Worm (Caenorhabditis elegans) whole organism, L2 larva: ENCODE measurements around the gene C26H9A.4.

Experiments used
- C34F6.9 ChIP-seq: fragments of 150-350 bp; optimal IDR thresholded peaks from 2 replicates; lab custom pipeline; 2014; ENCODE audit warnings: missing biosample characterization, missing genetic modification characterization
- F13H6.1 ChIP-seq: sonication (generic microtip); optimal IDR thresholded peaks from 2 replicates; lab custom pipeline; 2016; ENCODE audit warnings: missing genetic modification characterization, missing compliant biosample characterization
- R02D3.7 ChIP-seq: fragments of 150-350 bp; optimal IDR thresholded peaks from 2 replicates; lab custom pipeline; 2014; ENCODE audit warnings: missing biosample characterization, missing genetic modification characterization
- Y55F3AM.14 ChIP-seq: fragments of 200-800 bp; sonication (Bioruptor generic); optimal IDR thresholded peaks from 2 replicates; lab custom pipeline; 2018; ENCODE audit warnings: mild to moderate bottlenecking, missing genetic modification characterization, missing compliant biosample characterization
- alr-1 ChIP-seq: fragments of 150-350 bp; optimal IDR thresholded peaks from 2 replicates; lab custom pipeline; 2014; ENCODE audit warnings: missing biosample characterization, missing genetic modification characterization
- aly-2 ChIP-seq: fragments of 150-350 bp; optimal IDR thresholded peaks from 2 replicates; lab custom pipeline; 2014; ENCODE audit warnings: missing biosample characterization, missing genetic modification characterization
- ama-1 ChIP-seq: fragments of 150-350 bp; optimal IDR thresholded peaks from 2 replicates; lab custom pipeline; 2018; ENCODE audit warnings: inconsistent platforms
- ceh-82 ChIP-seq: fragments of 150-350 bp; optimal IDR thresholded peaks from 2 replicates; lab custom pipeline; 2014; ENCODE audit warnings: missing biosample characterization, missing genetic modification characterization
- dmd-4 ChIP-seq: sonication (generic microtip); optimal IDR thresholded peaks from 2 replicates; lab custom pipeline; 2017; ENCODE audit warnings: missing biosample characterization, missing genetic modification characterization
- fos-1 ChIP-seq: fragments of 150-350 bp; optimal IDR thresholded peaks from 2 replicates; lab custom pipeline; 2014; ENCODE audit warnings: missing biosample characterization, missing genetic modification characterization
- gmeb-1 ChIP-seq: fragments of 150-350 bp; optimal IDR thresholded peaks from 2 replicates; lab custom pipeline; 2014; ENCODE audit warnings: missing biosample characterization, missing genetic modification characterization
- lin-11 ChIP-seq: fragments of 150-350 bp; sonication (generic microtip); optimal IDR thresholded peaks from 2 replicates; lab custom pipeline; 2014; ENCODE audit warnings: missing biosample characterization, missing genetic modification characterization, inconsistent platforms, mixed read lengths
- lin-13 ChIP-seq: fragments of 150-350 bp; optimal IDR thresholded peaks from 2 replicates; lab custom pipeline; 2014; ENCODE audit warnings: missing biosample characterization, missing genetic modification reagents, missing genetic modification characterization
- lsy-2 ChIP-seq, 2 experiments: fragments of 150-350 bp in 1 of 2; sonication (generic microtip) in 1 of 2; optimal IDR thresholded peaks; 2 replicates each; lab custom pipeline; 2014 to 2017; ENCODE audit warnings: missing biosample characterization in 2 of 2, missing genetic modification characterization in 2 of 2
- mab-5 ChIP-seq: fragments of 150-350 bp; optimal IDR thresholded peaks from 2 replicates; lab custom pipeline; 2014; ENCODE audit warnings: missing biosample characterization, missing genetic modification characterization
- mbf-1 ChIP-seq: sonication (generic microtip); optimal IDR thresholded peaks from 2 replicates; lab custom pipeline; 2017; ENCODE audit warnings: missing biosample characterization, missing genetic modification characterization
- mdl-1 ChIP-seq, 2 experiments: fragments of 150-350 bp in 1 of 2; sonication (generic microtip) in 1 of 2; optimal IDR thresholded peaks; 2 replicates each; lab custom pipeline; 2017; ENCODE audit warnings: missing biosample characterization in 2 of 2, missing genetic modification characterization in 2 of 2
- nhr-10 ChIP-seq: sonication (generic microtip); optimal IDR thresholded peaks from 2 replicates; lab custom pipeline; 2017; ENCODE audit warnings: missing biosample characterization, missing genetic modification characterization
- nhr-129 ChIP-seq: fragments of 150-350 bp; optimal IDR thresholded peaks from 2 replicates; lab custom pipeline; 2014; ENCODE audit warnings: missing biosample characterization, missing genetic modification characterization
- nhr-21 ChIP-seq: fragments of 150-350 bp; optimal IDR thresholded peaks from 2 replicates; lab custom pipeline; 2014; ENCODE audit warnings: missing biosample characterization, missing genetic modification characterization
- nhr-23 ChIP-seq: fragments of 150-350 bp; optimal IDR thresholded peaks from 2 replicates; lab custom pipeline; 2014; ENCODE audit warnings: missing biosample characterization, missing genetic modification reagents, missing genetic modification characterization
- nhr-237 ChIP-seq: fragments of 150-350 bp; optimal IDR thresholded peaks from 2 replicates; lab custom pipeline; 2014; ENCODE audit warnings: missing biosample characterization, missing genetic modification characterization
- nhr-6 ChIP-seq: fragments of 150-350 bp; optimal IDR thresholded peaks from 2 replicates; lab custom pipeline; 2014; ENCODE audit warnings: missing biosample characterization, missing genetic modification characterization
- sem-4 ChIP-seq: fragments of 150-350 bp; optimal IDR thresholded peaks from 2 replicates; lab custom pipeline; 2014; ENCODE audit warnings: missing biosample characterization, missing genetic modification reagents, missing genetic modification characterization
- skn-1 ChIP-seq: sonication (generic microtip); optimal IDR thresholded peaks from 2 replicates; lab custom pipeline; 2017; ENCODE audit warnings: missing biosample characterization, missing genetic modification characterization
- sma-9 ChIP-seq, 2 experiments: fragments of 150-350 bp in 1 of 2; sonication (generic microtip) in 1 of 2; optimal IDR thresholded peaks; 2 replicates each; lab custom pipeline; 2014 to 2016; ENCODE audit warnings: missing genetic modification characterization in 2 of 2, mild to moderate bottlenecking in 1 of 2, missing biosample characterization in 1 of 2, missing compliant biosample characterization in 1 of 2, missing genetic modification reagents in 1 of 2, moderate library complexity in 1 of 2
- snpc-4 ChIP-seq: fragments of 150-350 bp; optimal IDR thresholded peaks from 2 replicates; lab custom pipeline; 2014; ENCODE audit warnings: missing biosample characterization, missing genetic modification characterization
- unc-55 ChIP-seq: fragments of 150-350 bp; sonication (generic microtip); optimal IDR thresholded peaks from 3 replicates; lab custom pipeline; 2014; ENCODE audit warnings: missing biosample characterization, missing genetic modification reagents, missing genetic modification characterization
- unc-62 ChIP-seq: fragments of 150-350 bp; optimal IDR thresholded peaks from 2 replicates; lab custom pipeline; 2014; ENCODE audit warnings: missing biosample characterization, missing genetic modification reagents, missing genetic modification characterization
- ztf-4 ChIP-seq: fragments of 150-350 bp; optimal IDR thresholded peaks from 2 replicates; lab custom pipeline; 2014; ENCODE audit warnings: missing biosample characterization, missing genetic modification characterization

Gene C26H9A.4

DNA sequence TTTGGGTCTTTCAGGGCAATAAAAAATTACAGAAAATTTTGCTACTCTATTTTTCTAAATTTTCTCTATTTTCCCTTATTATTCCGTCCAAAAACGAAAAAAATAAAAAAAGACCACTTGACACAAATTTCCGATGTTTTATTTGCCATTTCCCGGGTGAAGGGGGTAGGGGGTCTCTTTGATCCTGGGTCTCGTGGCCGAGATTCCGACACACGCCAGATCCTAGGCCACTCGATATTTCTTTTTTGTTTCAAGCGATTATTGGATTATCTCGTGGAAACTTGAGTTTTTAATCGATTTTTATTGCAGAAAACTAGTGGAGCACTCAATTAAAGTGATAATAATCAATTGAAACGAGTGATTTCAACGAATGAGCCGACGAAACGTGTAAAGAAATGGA is at the start of gene C26H9A.4, which contains the start of gene wdfy-3:
TSS of gene C26H9A.4 (plus strand) at position 317 of the 400 bp plus-strand sequence.
TSS of gene wdfy-3 (plus strand) at position 308 of the 400 bp plus-strand sequence.
- TF ChIP-seq nhr-23 (tag; lab: Kevin White, UChicago) (no peak), C34F6.9 (tag; lab: Kevin White, UChicago) (peak; percentile 18), unc-55 (GFP tag; lab: Kevin White, UChicago) (peak; percentile 25), sma-9 (GFP tag; optimal IDR thresholded peaks at IDR 0.05; lab: Kevin White, UChicago) (no peak), sma-9 (tag; optimal IDR thresholded peaks at IDR 0.05; lab: Kevin White, UChicago) (no peak)

DNA sequence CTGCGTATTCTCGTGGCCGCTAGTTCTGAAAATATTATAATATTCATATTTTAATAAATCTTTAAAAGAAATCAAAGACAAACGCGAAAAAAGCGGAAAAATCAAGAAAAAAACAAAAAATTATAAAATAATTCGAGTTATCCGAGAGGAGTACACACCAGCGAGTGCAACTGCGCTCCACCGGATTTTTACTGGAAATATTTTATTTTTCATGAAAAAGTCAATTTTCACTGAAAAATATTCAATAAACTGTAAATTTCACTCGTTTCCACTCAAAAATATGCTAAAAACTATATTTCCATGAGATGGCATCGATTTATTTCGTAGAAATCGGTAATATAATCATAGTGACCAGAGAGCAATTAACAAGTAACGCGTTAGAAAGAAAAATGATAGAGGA is 47.8 kb upstream of the C26H9A.4 start, which contains the start of gene Y55D9A.2:
TSS of gene Y55D9A.2 (minus strand) at position 31 of the 400 bp plus-strand sequence.
- TF ChIP-seq R02D3.7 = no peak
- no peak for TF ChIP-seq mbf-1 (tag; lab: Kevin White, UChicago)
- TF ChIP-seq gmeb-1 (tag; lab: Kevin White, UChicago) = peak; percentile 63
- peak; percentile 46 for TF ChIP-seq unc-55 (GFP tag; lab: Kevin White, UChicago)
- peak in 1 of 2 experiments; percentile 67 for TF ChIP-seq lsy-2 (tag; optimal IDR thresholded peaks at IDR 0.05; lab: Kevin White, UChicago)
- TF ChIP-seq C34F6.9 (tag; lab: Kevin White, UChicago) = peak; percentile 50
- no peak for TF ChIP-seq nhr-6 (tag; lab: Kevin White, UChicago)
- peak; percentile 29 for TF ChIP-seq fos-1 (tag; lab: Kevin White, UChicago)

ce11 chrIV:12614624-12615023 is 38.6 kb upstream of the C26H9A.4 start, which contains the start of gene efa-6:
Gene efa-6 (minus strand): TSS chrIV:12614724.
- TF ChIP-seq ceh-82 (no peak), nhr-21 (no peak), sem-4 (tag; lab: Kevin White, UChicago) (no peak), mdl-1 (tag; optimal IDR thresholded peaks at IDR 0.05; lab: Kevin White, UChicago) (no peak), aly-2 (no peak), nhr-129 (tag; lab: Kevin White, UChicago) (no peak), mbf-1 (tag; lab: Kevin White, UChicago) (no peak)

- TF ChIP-seq nhr-129 (tag; lab: Kevin White, UChicago) (peak; percentile 33), alr-1 (tag; lab: Kevin White, UChicago) (no peak), sma-9 (GFP tag; optimal IDR thresholded peaks at IDR 0.05; lab: Kevin White, UChicago) (no peak), sma-9 (tag; optimal IDR thresholded peaks at IDR 0.05; lab: Kevin White, UChicago) (no peak), F13H6.1 (peak; percentile 27), C34F6.9 (tag; lab: Kevin White, UChicago) (peak; percentile 17)
Observed at ce11 chrIV:12615122-12615745, 38.0 kb upstream of the C26H9A.4 start.

DNA sequence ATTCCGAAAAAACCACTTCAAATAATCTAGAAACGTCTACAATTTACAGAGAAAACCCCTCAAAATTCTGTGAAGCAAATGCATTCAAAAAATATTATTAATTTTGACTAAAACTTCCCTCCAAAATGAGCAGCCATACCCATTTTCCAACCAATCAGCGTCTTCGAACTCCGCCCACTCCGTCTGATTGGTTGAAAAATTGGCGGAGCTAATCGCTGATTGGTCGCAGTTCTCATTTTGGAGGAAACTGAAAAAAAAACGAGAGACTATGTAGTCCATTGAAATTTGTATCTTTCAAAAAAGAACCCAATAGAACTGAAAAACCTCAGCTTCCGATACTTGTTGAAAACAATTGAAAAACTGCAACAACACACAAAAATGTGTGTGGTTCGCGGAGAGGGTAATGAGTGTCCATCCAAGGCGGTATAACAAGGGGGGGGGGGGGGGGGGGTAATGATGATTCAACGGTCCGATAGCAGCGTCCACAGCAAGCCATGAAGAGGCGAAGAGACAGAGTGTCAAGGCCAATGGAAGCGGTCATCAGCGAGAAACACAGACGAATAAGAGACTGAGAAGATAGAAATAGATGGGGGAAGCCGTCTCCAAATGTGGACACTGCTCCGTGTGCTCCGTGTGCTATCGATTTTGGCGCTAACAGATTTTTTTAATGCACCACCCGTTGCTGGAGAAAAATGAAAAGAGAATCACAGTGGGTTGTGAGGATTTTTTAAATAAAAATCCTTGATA is 36.1 kb upstream of the C26H9A.4 start:
- TF ChIP-seq nhr-237 (tag; lab: Kevin White, UChicago) (no peak), sma-9 (GFP tag; optimal IDR thresholded peaks at IDR 0.05; lab: Kevin White, UChicago) (peak; percentile 27), sma-9 (tag; optimal IDR thresholded peaks at IDR 0.05; lab: Kevin White, UChicago) (no peak), unc-55 (GFP tag; lab: Kevin White, UChicago) (peak; percentile 26), sem-4 (tag; lab: Kevin White, UChicago) (no peak)

ce11 chrIV:12617934-12618333 is 35.3 kb upstream of the C26H9A.4 start:
- TF ChIP-seq mab-5 (tag; lab: Kevin White, UChicago) (no peak), gmeb-1 (tag; lab: Kevin White, UChicago) (no peak), nhr-10 (no peak), unc-62 (GFP tag; lab: Kevin White, UChicago) (no peak), nhr-21 (no peak), lin-11 (no peak)

DNA sequence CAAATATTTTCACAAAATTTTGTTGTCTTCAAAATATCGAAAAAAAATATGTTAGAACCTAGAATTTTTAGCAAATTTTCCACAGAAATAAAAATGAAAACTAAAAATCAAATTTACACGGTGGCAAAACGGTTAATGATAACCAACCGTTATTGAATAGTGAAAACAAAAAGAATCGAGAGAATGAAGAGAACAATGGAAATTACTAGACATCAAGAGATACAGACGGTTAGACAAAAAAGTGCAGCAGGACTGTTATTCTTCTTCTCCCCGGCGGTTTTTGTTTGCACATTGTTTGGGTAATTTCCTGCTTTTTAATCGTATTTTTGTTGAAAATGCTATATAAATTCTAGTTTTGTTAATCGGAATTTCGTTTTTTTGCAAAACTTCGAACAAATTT is 34.3 kb upstream of the C26H9A.4 start:
- TF ChIP-seq snpc-4 = no peak
- no peak for TF ChIP-seq dmd-4
- no peak for TF ChIP-seq skn-1 (tag; lab: Kevin White, UChicago)
- TF ChIP-seq ama-1 (lab: Kevin White, UChicago) = no peak
- TF ChIP-seq lin-13 (GFP tag; lab: Kevin White, UChicago) = no peak
- TF ChIP-seq nhr-6 (tag; lab: Kevin White, UChicago) = no peak
- no peak for TF ChIP-seq lsy-2 (tag; optimal IDR thresholded peaks at IDR 0.05; lab: Kevin White, UChicago)
- no peak for TF ChIP-seq mdl-1 (tag; optimal IDR thresholded peaks at IDR 0.05; lab: Kevin White, UChicago)
- TF ChIP-seq ztf-4 (tag; lab: Kevin White, UChicago) = no peak
- TF ChIP-seq Y55F3AM.14 (GFP tag; lab: Kevin White, UChicago) = no peak
- TF ChIP-seq ceh-82 = no peak
